Worm (Caenorhabditis elegans) whole organism, midembryonic: ENCODE measurements around the gene F17C11.13.

Experiments used
- tab-1 ChIP-seq: fragments of 200-800 bp; sonication (Bioruptor generic); IDR thresholded peaks from 2 replicates; pipeline ENCODE4 v1.3.6; 2022; ENCODE audit warnings: missing genetic modification characterization, missing compliant biosample characterization
- ztf-29 ChIP-seq: fragments of 200-800 bp; sonication (Bioruptor generic); IDR thresholded peaks from 2 replicates; pipeline ENCODE4 v1.3.6; 2022; ENCODE audit warnings: missing genetic modification reagents, missing genetic modification characterization, missing compliant biosample characterization

ce11 chrV:10918373-10918772 is 37.4 kb upstream of the F17C11.13 start, which contains the start of gene F58B4.2:
- TF ChIP-seq tab-1 (GFP tag; lab: Robert Waterston, UW) (no peak), ztf-29 (no peak)
